Worm (Caenorhabditis elegans): ENCODE data around the gene C06E2.9.

ce11 chrX:8866563-8866962 lies 5.5 kb downstream of the C06E2.9 start, which contains the start of gene ins-9:
- TF ChIP-seq ref-2 (tag; optimal IDR thresholded peaks at IDR 0.05): no peak
- TF ChIP-seq dmd-4 (tag; optimal IDR thresholded peaks at IDR 0.05; ENCODE audit: borderline replicate concordance): no peak
- TF ChIP-seq nhr-232 (tag; optimal IDR thresholded peaks at IDR 0.05): no peak
- TF ChIP-seq sox-4 (tag; optimal IDR thresholded peaks at IDR 0.05): no peak
- no peak for TF ChIP-seq sdc-2 (tag; optimal IDR thresholded peaks at IDR 0.05)
- no peak for TF ChIP-seq ahr-1 (tag; optimal IDR thresholded peaks at IDR 0.05)
